Worm (Caenorhabditis elegans) whole organism, young adult: ENCODE measurements around the gene noca-2.

ENCODE experiments used
- B0019.2 ChIP-seq: fragments of 200-800 bp; sonication (Bioruptor generic); conservative IDR thresholded peaks from 2 replicates; pipeline ENCODE4 v1.3.6; 2022; ENCODE audit warnings: missing genetic modification reagents, missing genetic modification characterization, missing compliant biosample characterization
- B0261.1 ChIP-seq: sonication (generic microtip); optimal IDR thresholded peaks from 2 replicates; lab custom pipeline; 2016; ENCODE audit warnings: mild to moderate bottlenecking, missing genetic modification characterization, moderate library complexity, missing compliant biosample characterization
- B0336.3 ChIP-seq: fragments of 200-800 bp; sonication (Bioruptor generic); IDR thresholded peaks from 2 replicates; pipeline ENCODE4 v1.3.6; 2022; ENCODE audit warnings: missing genetic modification characterization, missing compliant biosample characterization
- C17E4.6 ChIP-seq: fragments of 200-800 bp; sonication (Bioruptor generic); IDR thresholded peaks from 2 replicates; pipeline ENCODE4 v1.3.6; 2022; ENCODE audit warnings: missing genetic modification reagents, missing genetic modification characterization, missing compliant biosample characterization
- F23B12.7 ChIP-seq: sonication (generic microtip); optimal IDR thresholded peaks from 2 replicates; lab custom pipeline; 2017; ENCODE audit warnings: missing genetic modification characterization, mild to moderate bottlenecking, missing compliant biosample characterization, antibody characterized with exemption, moderate library complexity; ENCODE audit not compliant: insufficient read depth
- F52B5.7 ChIP-seq: sonication (generic microtip); optimal IDR thresholded peaks from 2 replicates; lab custom pipeline; 2016; ENCODE audit warnings: mild to moderate bottlenecking, missing genetic modification characterization, missing compliant biosample characterization
- F57A8.1 ChIP-seq: fragments of 200-800 bp; sonication (Bioruptor generic); optimal IDR thresholded peaks from 2 replicates; lab custom pipeline; 2018; ENCODE audit warnings: mild to moderate bottlenecking, missing genetic modification characterization, moderate library complexity, missing compliant biosample characterization
- K11D2.4 ChIP-seq: fragments of 200-800 bp; sonication (Bioruptor generic); IDR thresholded peaks from 2 replicates; pipeline ENCODE4 v1.3.6; 2022; ENCODE audit warnings: missing genetic modification reagents, missing genetic modification characterization, missing compliant biosample characterization
- T07F8.4 ChIP-seq: sonication (generic microtip); optimal IDR thresholded peaks from 2 replicates; lab custom pipeline; 2016; ENCODE audit warnings: mild to moderate bottlenecking, missing genetic modification characterization, moderate library complexity, missing compliant biosample characterization
- Y67H2A.10 ChIP-seq: fragments of 200-800 bp; sonication (Bioruptor generic); conservative IDR thresholded peaks from 2 replicates; pipeline ENCODE4 v1.3.6; 2022; ENCODE audit warnings: missing genetic modification reagents, missing genetic modification characterization, missing compliant biosample characterization
- ZK185.1 ChIP-seq: sonication (generic microtip); optimal IDR thresholded peaks from 2 replicates; lab custom pipeline; 2016; ENCODE audit warnings: mild to moderate bottlenecking, missing genetic modification characterization, missing compliant biosample characterization; ENCODE audit not compliant: poor library complexity, severe bottlenecking
- ama-1 ChIP-seq, 3 experiments: fragments of 150-350 bp in 1 of 3; sonication (generic microtip) in 2 of 3; optimal IDR thresholded peaks; 2 replicates each; lab custom pipeline; 2014 to 2018; ENCODE audit warnings: missing biosample characterization in 2 of 3, missing genetic modification characterization in 2 of 3, missing genetic modification reagents in 2 of 3
- attf-3 ChIP-seq: fragments of 200-800 bp; sonication (Bioruptor generic); conservative IDR thresholded peaks from 2 replicates; pipeline ENCODE4 v1.3.6; 2022; ENCODE audit warnings: missing genetic modification reagents, missing genetic modification characterization, missing compliant biosample characterization
- ccch-3 ChIP-seq: fragments of 200-800 bp; sonication (Bioruptor generic); optimal IDR thresholded peaks from 2 replicates; lab custom pipeline; 2018; ENCODE audit warnings: mild to moderate bottlenecking, missing genetic modification characterization, missing compliant biosample characterization
- cebp-1 ChIP-seq, 2 experiments: fragments of 200-800 bp in 1 of 2; sonication (Bioruptor generic) in 1 of 2; sonication (generic microtip) in 1 of 2; IDR thresholded peaks in 1 of 2; optimal IDR thresholded peaks in 1 of 2; 2 replicates each; pipeline versions ENCODE4 v1.3.6 to Lab custom; 2017 to 2022; ENCODE audit warnings: missing compliant biosample characterization in 2 of 2, missing genetic modification characterization in 2 of 2, mild to moderate bottlenecking in 1 of 2, missing genetic modification reagents in 1 of 2, moderate library complexity in 1 of 2
- ceh-100 ChIP-seq: fragments of 200-800 bp; sonication (Bioruptor generic); IDR thresholded peaks from 2 replicates; pipeline ENCODE4 v1.3.6; 2022; ENCODE audit warnings: missing genetic modification reagents, missing genetic modification characterization, missing compliant biosample characterization
- ceh-58 ChIP-seq: fragments of 200-800 bp; sonication (Bioruptor generic); IDR thresholded peaks from 2 replicates; pipeline ENCODE4 v1.3.6; 2022; ENCODE audit warnings: missing genetic modification characterization, missing compliant biosample characterization
- ceh-79 ChIP-seq: sonication (generic microtip); optimal IDR thresholded peaks from 2 replicates; lab custom pipeline; 2017; ENCODE audit warnings: mild to moderate bottlenecking, missing genetic modification characterization, missing compliant biosample characterization
- dpl-1 ChIP-seq: fragments of 150-350 bp; optimal IDR thresholded peaks from 2 replicates; lab custom pipeline; 2014; ENCODE audit warnings: missing biosample characterization, missing genetic modification reagents, missing genetic modification characterization
- egrh-3 ChIP-seq: fragments of 200-800 bp; sonication (Bioruptor generic); IDR thresholded peaks from 2 replicates; pipeline ENCODE4 v1.3.6; 2022; ENCODE audit warnings: missing genetic modification reagents, missing genetic modification characterization, missing compliant biosample characterization
- ets-4 ChIP-seq: fragments of 200-800 bp; sonication (Bioruptor generic); optimal IDR thresholded peaks from 2 replicates; lab custom pipeline; 2018; ENCODE audit warnings: mild to moderate bottlenecking, missing genetic modification characterization, missing compliant biosample characterization
- fkh-3 ChIP-seq: sonication (generic microtip); optimal IDR thresholded peaks from 2 replicates; lab custom pipeline; 2016; ENCODE audit warnings: mild to moderate bottlenecking, missing genetic modification characterization, missing compliant biosample characterization
- him-1 ChIP-seq: sonication (generic microtip); optimal IDR thresholded peaks from 2 replicates; lab custom pipeline; 2016; ENCODE audit warnings: missing genotype, missing genetic modification reagents, missing genetic modification characterization, missing compliant biosample characterization
- hlh-26 ChIP-seq: fragments of 200-800 bp; sonication (Bioruptor generic); conservative IDR thresholded peaks from 2 replicates; pipeline ENCODE4 v1.3.6; 2022; ENCODE audit warnings: missing genetic modification reagents, missing genetic modification characterization, missing compliant biosample characterization
- hmg-1.2 ChIP-seq: fragments of 200-800 bp; sonication (Bioruptor generic); IDR thresholded peaks from 2 replicates; pipeline ENCODE4 v1.3.6; 2022; ENCODE audit warnings: missing genetic modification reagents, missing genetic modification characterization, missing compliant biosample characterization
- lin-26 ChIP-seq: fragments of 200-800 bp; sonication (Bioruptor generic); IDR thresholded peaks from 2 replicates; pipeline ENCODE4 v1.3.6; 2022; ENCODE audit warnings: missing genetic modification reagents, missing genetic modification characterization, missing compliant biosample characterization
- lin-40 ChIP-seq: sonication (generic microtip); optimal IDR thresholded peaks from 2 replicates; lab custom pipeline; 2016; ENCODE audit warnings: missing genetic modification characterization, mild to moderate bottlenecking, missing compliant biosample characterization, missing genotype, missing genetic modification reagents
- lsl-1 ChIP-seq: fragments of 200-800 bp; sonication (Bioruptor generic); optimal IDR thresholded peaks from 2 replicates; lab custom pipeline; 2018; ENCODE audit warnings: mild to moderate bottlenecking, missing genetic modification characterization, moderate library complexity, missing compliant biosample characterization
- madf-8 ChIP-seq: fragments of 200-800 bp; sonication (Bioruptor generic); conservative IDR thresholded peaks from 2 replicates; pipeline ENCODE4 v1.3.6; 2022; ENCODE audit warnings: missing genetic modification reagents, missing genetic modification characterization, missing compliant biosample characterization
- nhr-80 ChIP-seq: sonication (generic microtip); optimal IDR thresholded peaks from 2 replicates; lab custom pipeline; 2016; ENCODE audit warnings: missing genetic modification characterization, missing compliant biosample characterization
- nhr-90 ChIP-seq: sonication (generic microtip); optimal IDR thresholded peaks from 2 replicates; lab custom pipeline; 2016; ENCODE audit warnings: missing genotype, mild to moderate bottlenecking, missing genetic modification characterization, missing compliant biosample characterization
- rcor-1 ChIP-seq: fragments of 200-800 bp; sonication (Bioruptor generic); IDR thresholded peaks from 2 replicates; pipeline ENCODE4 v1.3.6; 2022; ENCODE audit warnings: missing genetic modification reagents, missing genetic modification characterization, missing compliant biosample characterization
- rec-8 ChIP-seq, 2 experiments: sonication (generic microtip); optimal IDR thresholded peaks; 2 replicates each; lab custom pipeline; 2016; ENCODE audit warnings: mild to moderate bottlenecking in 2 of 2, missing genetic modification characterization in 2 of 2, missing genetic modification reagents in 2 of 2, missing genotype in 2 of 2, missing biosample characterization in 1 of 2, missing compliant biosample characterization in 1 of 2, moderate library complexity in 1 of 2
- snpc-1.1 ChIP-seq: sonication (generic microtip); optimal IDR thresholded peaks from 2 replicates; lab custom pipeline; 2017; ENCODE audit warnings: missing genetic modification characterization, mild to moderate bottlenecking, missing compliant biosample characterization, antibody characterized with exemption, moderate library complexity, missing genotype, missing genetic modification reagents; ENCODE audit not compliant: insufficient read depth
- snpc-3.4 ChIP-seq: sonication (generic microtip); optimal IDR thresholded peaks from 2 replicates; lab custom pipeline; 2017; ENCODE audit warnings: missing genetic modification characterization, mild to moderate bottlenecking, missing compliant biosample characterization, antibody characterized with exemption, moderate library complexity, missing genotype, missing genetic modification reagents
- somi-1 ChIP-seq: fragments of 200-800 bp; sonication (Bioruptor generic); optimal IDR thresholded peaks from 2 replicates; lab custom pipeline; 2018; ENCODE audit warnings: mild to moderate bottlenecking, missing genetic modification characterization, missing compliant biosample characterization
- tlf-1 ChIP-seq: fragments of 200-800 bp; sonication (Bioruptor generic); optimal IDR thresholded peaks from 2 replicates; lab custom pipeline; 2018; ENCODE audit warnings: mild to moderate bottlenecking, missing genetic modification characterization, missing compliant biosample characterization
- unc-62 ChIP-seq: fragments of 150-350 bp; optimal IDR thresholded peaks from 2 replicates; lab custom pipeline; 2014; ENCODE audit warnings: missing biosample characterization, missing genetic modification reagents, missing genetic modification characterization
- zim-3 ChIP-seq: sonication (generic microtip); optimal IDR thresholded peaks from 2 replicates; lab custom pipeline; 2017; ENCODE audit warnings: mild to moderate bottlenecking, missing genetic modification characterization, moderate library complexity, missing compliant biosample characterization
- ztf-18 ChIP-seq: sonication (generic microtip); optimal IDR thresholded peaks from 2 replicates; lab custom pipeline; 2016; ENCODE audit warnings: missing genotype, mild to moderate bottlenecking, missing genetic modification characterization, missing compliant biosample characterization
- ztf-26 ChIP-seq: sonication (generic microtip); optimal IDR thresholded peaks from 2 replicates; lab custom pipeline; 2017; ENCODE audit warnings: missing genetic modification characterization, missing compliant biosample characterization

noca-2 gene

ce11 chrX:11638987-11639386 is 27.9 kb upstream of the noca-2 start:
- TF ChIP-seq egrh-3 (GFP tag; lab: Robert Waterston, UW) (no peak), C17E4.6 (GFP tag; lab: Robert Waterston, UW) (no peak), T07F8.4 (tag; lab: Kevin White, UChicago) (no peak), tlf-1 (GFP tag; lab: Kevin White, UChicago) (no peak), ztf-26 (no peak), ceh-79 (tag; lab: Kevin White, UChicago) (no peak), F23B12.7 (no peak), ceh-100 (GFP tag; lab: Robert Waterston, UW) (no peak), cebp-1 (GFP tag; IDR thresholded peaks at IDR 0.05; lab: Robert Waterston, UW) (no peak), cebp-1 (tag; optimal IDR thresholded peaks at IDR 0.05; lab: Kevin White, UChicago) (no peak), snpc-1.1 (tag; lab: Kevin White, UChicago) (no peak), him-1 (tag; lab: Kevin White, UChicago) (no peak), B0336.3 (GFP tag; lab: Robert Waterston, UW) (no peak), Y67H2A.10 (no peak), ccch-3 (GFP tag; lab: Kevin White, UChicago) (no peak), rec-8 (tag; optimal IDR thresholded peaks at IDR 0.05; lab: Kevin White, UChicago) (no peak), unc-62 (no peak)

- TF ChIP-seq somi-1 (GFP tag; lab: Kevin White, UChicago) = no peak
- no peak for TF ChIP-seq ets-4 (GFP tag; lab: Kevin White, UChicago)
- no peak for TF ChIP-seq ztf-18 (tag; lab: Kevin White, UChicago)
- TF ChIP-seq F52B5.7 (tag; lab: Kevin White, UChicago) = no peak
- TF ChIP-seq rec-8 (tag; optimal IDR thresholded peaks at IDR 0.05; lab: Kevin White, UChicago) = no peak
- no peak for TF ChIP-seq rcor-1 (GFP tag; lab: Robert Waterston, UW)
- no peak for TF ChIP-seq K11D2.4 (GFP tag; lab: Robert Waterston, UW)
- TF ChIP-seq snpc-3.4 (tag; lab: Kevin White, UChicago) = no peak
- no peak for TF ChIP-seq hmg-1.2 (GFP tag; lab: Robert Waterston, UW)
- no peak for TF ChIP-seq fkh-3 (tag; lab: Kevin White, UChicago)
- TF ChIP-seq, all 124 proteins: peak for 0
These were observed 26.4 kb upstream of the noca-2 start for ce11 chrX:11640463-11640995.

- no peak for TF ChIP-seq ztf-18 (tag; lab: Kevin White, UChicago)
- TF ChIP-seq dpl-1 (GFP tag; lab: Kevin White, UChicago) = no peak
- no peak for TF ChIP-seq attf-3 (GFP tag; lab: Robert Waterston, UW)
- TF ChIP-seq fkh-3 (tag; lab: Kevin White, UChicago) = no peak
- TF ChIP-seq ama-1 (optimal IDR thresholded peaks at IDR 0.05; lab: Kevin White, UChicago) = no peak
- no peak for TF ChIP-seq ama-1 (GFP tag; optimal IDR thresholded peaks at IDR 0.05; lab: Kevin White, UChicago)
- TF ChIP-seq nhr-90 (tag; lab: Kevin White, UChicago) = no peak
- TF ChIP-seq F57A8.1 (GFP tag; lab: Kevin White, UChicago) = no peak
- no peak for TF ChIP-seq hlh-26 (GFP tag; lab: Robert Waterston, UW)
- no peak for TF ChIP-seq lin-26 (GFP tag; lab: Robert Waterston, UW)
- no peak for TF ChIP-seq rec-8 (tag; optimal IDR thresholded peaks at IDR 0.05; lab: Kevin White, UChicago)
- TF ChIP-seq lsl-1 (GFP tag; lab: Kevin White, UChicago) = no peak
- TF ChIP-seq zim-3 (tag; lab: Kevin White, UChicago) = no peak
- no peak for TF ChIP-seq ceh-58
- no peak for TF ChIP-seq B0019.2
- no peak for TF ChIP-seq lin-40 (tag; lab: Kevin White, UChicago)
- no peak for TF ChIP-seq snpc-1.1 (tag; lab: Kevin White, UChicago)
- TF ChIP-seq nhr-80 = no peak
- no peak for TF ChIP-seq B0261.1 (tag; lab: Kevin White, UChicago)
- no peak for TF ChIP-seq madf-8 (GFP tag; lab: Robert Waterston, UW)
- TF ChIP-seq ZK185.1 = no peak
These were observed 25.4 kb upstream of the noca-2 start for ce11 chrX:11641562-11641961.
